Worm (Caenorhabditis elegans): ENCODE results near the gene T19A5.3.

Gene T19A5.3

ce11 chrV:8937476-8938249, 6.2 kb downstream of the T19A5.3 start:
- TF ChIP-seq ceh-28 (tag; optimal IDR thresholded peaks at IDR 0.05) = no peak
- TF ChIP-seq nhr-43 (tag; optimal IDR thresholded peaks at IDR 0.05; ENCODE audit: poor library complexity, severe bottlenecking) = no peak
- peak; percentile 64 for TF ChIP-seq ama-1 (optimal IDR thresholded peaks at IDR 0.05)

ce11 chrV:8936791-8937475, 6.9 kb downstream of the T19A5.3 start:
- TF ChIP-seq hmg-11 (tag; optimal IDR thresholded peaks at IDR 0.05) = no peak
- TF ChIP-seq aly-2 (tag; optimal IDR thresholded peaks at IDR 0.05) = no peak
- no peak for TF ChIP-seq ama-1 (optimal IDR thresholded peaks at IDR 0.05)
- TF ChIP-seq nhr-23 (tag; optimal IDR thresholded peaks at IDR 0.05) = peak; percentile 44
- TF ChIP-seq nfya-1 (tag; optimal IDR thresholded peaks at IDR 0.05; ENCODE audit: insufficient read depth) = peak; percentile 29
- no peak for TF ChIP-seq nhr-43 (tag; optimal IDR thresholded peaks at IDR 0.05; ENCODE audit: poor library complexity, severe bottlenecking)
- no peak for TF ChIP-seq pha-4 (tag; optimal IDR thresholded peaks at IDR 0.05)
- TF ChIP-seq nhr-237 (tag; optimal IDR thresholded peaks at IDR 0.05) = no peak
- TF ChIP-seq mml-1 (tag; optimal IDR thresholded peaks at IDR 0.05) = no peak
- TF ChIP-seq eor-1 (tag; optimal IDR thresholded peaks at IDR 0.05) = no peak
- no peak for TF ChIP-seq ztf-4 (tag; optimal IDR thresholded peaks at IDR 0.05)
- no peak for TF ChIP-seq elt-1 (tag; optimal IDR thresholded peaks at IDR 0.05)
- no peak for TF ChIP-seq ceh-9 (tag; optimal IDR thresholded peaks at IDR 0.05)
- TF ChIP-seq ceh-16 (tag; optimal IDR thresholded peaks at IDR 0.05) = no peak
- no peak for TF ChIP-seq nhr-76 (tag; optimal IDR thresholded peaks at IDR 0.05)
- no peak for TF ChIP-seq tbx-2 (tag; optimal IDR thresholded peaks at IDR 0.05)
- no peak for TF ChIP-seq egl-5 (tag; optimal IDR thresholded peaks at IDR 0.05)
- no peak for TF ChIP-seq fkh-10 (GFP tag; optimal IDR thresholded peaks at IDR 0.05)
- no peak for TF ChIP-seq zag-1 (tag; optimal IDR thresholded peaks at IDR 0.05)
- TF ChIP-seq mdl-1 (tag; optimal IDR thresholded peaks at IDR 0.05) = no peak
- TF ChIP-seq pqm-1 (tag; optimal IDR thresholded peaks at IDR 0.05) = peak; percentile 33
- peak; percentile 76 for TF ChIP-seq nhr-25 (tag; optimal IDR thresholded peaks at IDR 0.05)
- no peak for TF ChIP-seq sea-2 (GFP tag; optimal IDR thresholded peaks at IDR 0.05)
- peak; percentile 67 for TF ChIP-seq elt-2 (tag; optimal IDR thresholded peaks at IDR 0.05)
- TF ChIP-seq ceh-82 (tag; optimal IDR thresholded peaks at IDR 0.05) = no peak
- TF ChIP-seq ceh-28 (tag; optimal IDR thresholded peaks at IDR 0.05) = peak; percentile 13

- TF ChIP-seq nhr-12 (tag; optimal IDR thresholded peaks at IDR 0.05) (no peak), unc-62 (GFP tag; optimal IDR thresholded peaks at IDR 0.05) (peak; percentile 70), elt-3 (tag; optimal IDR thresholded peaks at IDR 0.05) (peak; percentile 31 to 67 (median 56)), elt-2 (tag; optimal IDR thresholded peaks at IDR 0.05) (peak; percentile 84), elt-1 (tag; optimal IDR thresholded peaks at IDR 0.05) (peak; percentile 2), nhr-67 (tag; optimal IDR thresholded peaks at IDR 0.05) (no peak), ceh-16 (tag; optimal IDR thresholded peaks at IDR 0.05) (no peak), hmg-11 (tag; optimal IDR thresholded peaks at IDR 0.05) (no peak), nhr-28 (tag; optimal IDR thresholded peaks at IDR 0.05) (no peak), ZK546.5 (tag; optimal IDR thresholded peaks at IDR 0.05) (no peak), aly-2 (tag; optimal IDR thresholded peaks at IDR 0.05) (no peak), lin-39 (tag; optimal IDR thresholded peaks at IDR 0.05) (peak; percentile 44), eor-1 (tag; optimal IDR thresholded peaks at IDR 0.05) (peak in 1 of 2 experiments; percentile 51), ceh-82 (tag; optimal IDR thresholded peaks at IDR 0.05) (no peak), pha-4 (tag; optimal IDR thresholded peaks at IDR 0.05) (peak; percentile 81), unc-39 (tag; optimal IDR thresholded peaks at IDR 0.05) (no peak), nhr-23 (tag; optimal IDR thresholded peaks at IDR 0.05) (peak; percentile 86), nhr-76 (tag; optimal IDR thresholded peaks at IDR 0.05) (no peak), nhr-77 (tag; optimal IDR thresholded peaks at IDR 0.05) (no peak), fkh-2 (tag; optimal IDR thresholded peaks at IDR 0.05) (no peak), zag-1 (tag; optimal IDR thresholded peaks at IDR 0.05) (no peak), snpc-4 (tag; optimal IDR thresholded peaks at IDR 0.05) (no peak), jun-1 (tag; optimal IDR thresholded peaks at IDR 0.05) (peak; percentile 86), mdl-1 (tag; optimal IDR thresholded peaks at IDR 0.05) (no peak), ama-1 (optimal IDR thresholded peaks at IDR 0.05) (peak; percentile 56), ceh-28 (tag; optimal IDR thresholded peaks at IDR 0.05) (peak; percentile 80), nhr-237 (tag; optimal IDR thresholded peaks at IDR 0.05) (no peak), tbx-2 (tag; optimal IDR thresholded peaks at IDR 0.05) (peak; percentile 43), nfya-1 (tag; optimal IDR thresholded peaks at IDR 0.05; ENCODE audit: insufficient read depth) (peak; percentile 78), egl-5 (tag; optimal IDR thresholded peaks at IDR 0.05) (no peak), egl-27 (tag; optimal IDR thresholded peaks at IDR 0.05) (peak; percentile 50), lin-15B (tag; optimal IDR thresholded peaks at IDR 0.05) (peak; percentile 26), sea-2 (GFP tag; optimal IDR thresholded peaks at IDR 0.05) (no peak), ztf-11 (tag; optimal IDR thresholded peaks at IDR 0.05) (no peak), daf-12 (tag; optimal IDR thresholded peaks at IDR 0.05) (no peak), nhr-11 (tag; optimal IDR thresholded peaks at IDR 0.05) (peak; percentile 68), pqm-1 (tag; optimal IDR thresholded peaks at IDR 0.05) (peak; percentile 35), R02D3.7 (tag; optimal IDR thresholded peaks at IDR 0.05) (peak; percentile 48), fkh-10 (GFP tag; optimal IDR thresholded peaks at IDR 0.05) (no peak), nhr-43 (tag; optimal IDR thresholded peaks at IDR 0.05; ENCODE audit: poor library complexity, severe bottlenecking) (peak; percentile 90)
Observed at ce11 chrV:8936184-8936589, 7.7 kb downstream of the T19A5.3 start, which contains the start of gene unc-23. Gene unc-23, plus strand, starts transcription at chrV:8936359.
